Worm (Caenorhabditis elegans) whole organism, L3 larva: ENCODE measurements around the gene Y53F4B.18.

ENCODE experiments used
- ZK546.5 ChIP-seq: sonication (generic microtip); optimal IDR thresholded peaks from 2 replicates; lab custom pipeline; 2017; ENCODE audit warnings: missing biosample characterization, missing genetic modification characterization
- aly-2 ChIP-seq: fragments of 150-350 bp; optimal IDR thresholded peaks from 2 replicates; lab custom pipeline; 2014; ENCODE audit warnings: missing biosample characterization, missing genetic modification characterization
- ama-1 ChIP-seq: fragments of 150-350 bp; optimal IDR thresholded peaks from 2 replicates; lab custom pipeline; 2018
- ceh-16 ChIP-seq: sonication (generic microtip); optimal IDR thresholded peaks from 2 replicates; lab custom pipeline; 2017; ENCODE audit warnings: missing biosample characterization, missing genetic modification characterization
- ceh-82 ChIP-seq: fragments of 150-350 bp; optimal IDR thresholded peaks from 2 replicates; lab custom pipeline; 2014; ENCODE audit warnings: missing biosample characterization, missing genetic modification characterization
- ceh-9 ChIP-seq: sonication (generic microtip); optimal IDR thresholded peaks from 2 replicates; lab custom pipeline; 2018; ENCODE audit warnings: missing biosample characterization, missing genetic modification characterization
- daf-12 ChIP-seq: fragments of 150-350 bp; optimal IDR thresholded peaks from 2 replicates; lab custom pipeline; 2014; ENCODE audit warnings: missing biosample characterization, missing genetic modification reagents, missing genetic modification characterization
- egl-27 ChIP-seq: sonication (generic microtip); optimal IDR thresholded peaks from 4 replicates; lab custom pipeline; 2017; ENCODE audit warnings: missing biosample characterization, missing genetic modification reagents, missing genetic modification characterization
- eor-1 ChIP-seq, 2 experiments: fragments of 150-350 bp; optimal IDR thresholded peaks; 2 replicates each; lab custom pipeline; 2014 to 2018; ENCODE audit warnings: missing biosample characterization in 2 of 2, missing genetic modification characterization in 2 of 2
- fkh-2 ChIP-seq: fragments of 150-350 bp; optimal IDR thresholded peaks from 2 replicates; lab custom pipeline; 2014; ENCODE audit warnings: missing biosample characterization, missing genetic modification reagents, missing genetic modification characterization
- jun-1 ChIP-seq: fragments of 150-350 bp; optimal IDR thresholded peaks from 2 replicates; lab custom pipeline; 2014; ENCODE audit warnings: missing biosample characterization, missing genetic modification reagents, missing genetic modification characterization
- lin-15B ChIP-seq: fragments of 150-350 bp; optimal IDR thresholded peaks from 2 replicates; lab custom pipeline; 2014; ENCODE audit warnings: missing biosample characterization, missing genetic modification characterization
- lin-39 ChIP-seq: fragments of 150-350 bp; optimal IDR thresholded peaks from 2 replicates; lab custom pipeline; 2018; ENCODE audit warnings: missing biosample characterization, missing genetic modification reagents, missing genetic modification characterization
- lsy-12 ChIP-seq: sonication (generic microtip); optimal IDR thresholded peaks from 2 replicates; lab custom pipeline; 2016; ENCODE audit warnings: mild to moderate bottlenecking, missing genetic modification characterization, missing compliant biosample characterization
- mml-1 ChIP-seq: fragments of 150-350 bp; sonication (generic microtip); optimal IDR thresholded peaks from 3 replicates; lab custom pipeline; 2014; ENCODE audit warnings: missing biosample characterization, missing genetic modification characterization
- nfya-1 ChIP-seq: sonication (generic microtip); optimal IDR thresholded peaks from 2 replicates; lab custom pipeline; 2017; ENCODE audit warnings: missing genetic modification characterization, mild to moderate bottlenecking, missing compliant biosample characterization, antibody characterized with exemption, moderate library complexity; ENCODE audit not compliant: insufficient read depth
- nhr-11 ChIP-seq: fragments of 150-350 bp; optimal IDR thresholded peaks from 2 replicates; lab custom pipeline; 2014; ENCODE audit warnings: missing biosample characterization, missing genetic modification characterization
- nhr-23 ChIP-seq: fragments of 150-350 bp; optimal IDR thresholded peaks from 2 replicates; lab custom pipeline; 2014; ENCODE audit warnings: missing biosample characterization, missing genetic modification reagents, missing genetic modification characterization
- nhr-237 ChIP-seq: fragments of 150-350 bp; optimal IDR thresholded peaks from 2 replicates; lab custom pipeline; 2014; ENCODE audit warnings: missing biosample characterization, missing genetic modification characterization
- nhr-25 ChIP-seq: sonication (generic microtip); optimal IDR thresholded peaks from 2 replicates; lab custom pipeline; 2017; ENCODE audit warnings: missing biosample characterization, missing genetic modification characterization
- nhr-28 ChIP-seq: fragments of 150-350 bp; optimal IDR thresholded peaks from 2 replicates; lab custom pipeline; 2014; ENCODE audit warnings: missing biosample characterization, missing genetic modification characterization
- nhr-43 ChIP-seq: sonication (generic microtip); optimal IDR thresholded peaks from 2 replicates; lab custom pipeline; 2016; ENCODE audit warnings: mild to moderate bottlenecking, missing genetic modification characterization, missing compliant biosample characterization; ENCODE audit not compliant: poor library complexity, severe bottlenecking
- nhr-77 ChIP-seq: fragments of 150-350 bp; optimal IDR thresholded peaks from 2 replicates; lab custom pipeline; 2014; ENCODE audit warnings: missing biosample characterization, missing genetic modification characterization
- pha-4 ChIP-seq: fragments of 150-350 bp; optimal IDR thresholded peaks from 2 replicates; lab custom pipeline; 2014; ENCODE audit warnings: missing biosample characterization, missing genetic modification reagents, missing genetic modification characterization
- pqm-1 ChIP-seq: fragments of 150-350 bp; optimal IDR thresholded peaks from 2 replicates; lab custom pipeline; 2017; ENCODE audit warnings: missing biosample characterization, missing genetic modification characterization, inconsistent platforms
- sea-2 ChIP-seq: fragments of 150-350 bp; sonication (generic microtip); optimal IDR thresholded peaks from 4 replicates; lab custom pipeline; 2014; ENCODE audit warnings: missing biosample characterization, missing genetic modification reagents, missing genetic modification characterization
- skn-1 ChIP-seq: fragments of 150-350 bp; optimal IDR thresholded peaks from 2 replicates; lab custom pipeline; 2014; ENCODE audit warnings: missing biosample characterization, missing genetic modification characterization
- snpc-4 ChIP-seq: fragments of 150-350 bp; optimal IDR thresholded peaks from 2 replicates; lab custom pipeline; 2014; ENCODE audit warnings: missing biosample characterization, missing genetic modification characterization
- tbx-2 ChIP-seq: sonication (generic microtip); optimal IDR thresholded peaks from 2 replicates; lab custom pipeline; 2016; ENCODE audit warnings: mild to moderate bottlenecking, missing genetic modification characterization, missing compliant biosample characterization
- unc-39 ChIP-seq: sonication (generic microtip); optimal IDR thresholded peaks from 4 replicates; lab custom pipeline; 2017; ENCODE audit warnings: missing biosample characterization, missing genetic modification characterization
- zag-1 ChIP-seq: fragments of 150-350 bp; optimal IDR thresholded peaks from 2 replicates; lab custom pipeline; 2014; ENCODE audit warnings: missing biosample characterization, missing genetic modification characterization
- ztf-11 ChIP-seq: fragments of 150-350 bp; optimal IDR thresholded peaks from 2 replicates; lab custom pipeline; 2014; ENCODE audit warnings: missing biosample characterization, missing genetic modification characterization
- ztf-4 ChIP-seq: fragments of 150-350 bp; optimal IDR thresholded peaks from 2 replicates; lab custom pipeline; 2014; ENCODE audit warnings: missing biosample characterization, missing genetic modification characterization

Gene Y53F4B.18

DNA sequence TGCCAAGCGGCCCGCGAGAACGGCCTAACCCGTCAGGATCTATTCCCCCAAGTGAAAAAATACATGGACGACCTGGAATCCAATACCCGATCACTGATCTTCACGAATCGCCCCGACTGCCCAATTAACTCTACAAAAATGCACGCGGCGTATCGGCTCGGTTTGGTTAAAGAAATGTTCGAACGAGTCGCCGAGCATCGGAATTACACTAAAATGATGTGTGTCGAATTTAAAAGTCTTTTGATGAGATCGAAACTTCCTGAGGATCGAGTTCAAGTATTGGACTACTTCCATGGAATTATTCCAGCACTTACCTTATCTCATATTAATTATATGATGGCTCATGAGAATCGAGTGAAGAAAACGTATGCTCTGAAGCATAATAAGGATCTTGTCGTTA is 35.7 kb upstream of the Y53F4B.18 start:
- TF ChIP-seq nhr-25 (tag; lab: Kevin White, UChicago), result no peak
- no peak for TF ChIP-seq pha-4 (tag; lab: Kevin White, UChicago)
- TF ChIP-seq nhr-237 (tag; lab: Kevin White, UChicago), result no peak
- no peak for TF ChIP-seq skn-1 (tag; lab: Kevin White, UChicago)
- no peak for TF ChIP-seq daf-12 (tag; lab: Kevin White, UChicago)
- TF ChIP-seq pqm-1 (tag; lab: Kevin White, UChicago), result no peak
- no peak for TF ChIP-seq egl-27 (tag; lab: Kevin White, UChicago)
- no peak for TF ChIP-seq jun-1 (tag; lab: Kevin White, UChicago)
- TF ChIP-seq eor-1 (tag; optimal IDR thresholded peaks at IDR 0.05; lab: Kevin White, UChicago), result no peak
- TF ChIP-seq nhr-28 (tag; lab: Kevin White, UChicago), result no peak
- TF ChIP-seq, all 47 proteins: peak for 0

DNA sequence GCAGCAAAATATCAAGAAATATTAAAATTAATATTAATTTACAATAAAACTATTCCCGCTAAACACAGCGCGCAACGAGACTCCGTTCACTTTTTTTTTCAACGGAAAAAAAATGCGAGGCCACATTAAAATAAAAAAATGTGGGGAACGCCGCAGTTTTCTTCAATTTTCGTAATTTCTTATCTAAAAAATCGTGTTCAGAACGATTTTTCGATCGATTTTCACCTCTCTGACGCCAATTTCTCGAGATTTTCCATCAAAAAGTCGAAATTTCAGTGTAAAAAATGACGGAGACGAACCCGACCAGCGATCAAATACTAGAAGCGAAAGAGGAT is 18.4 kb upstream of the Y53F4B.18 start, which contains the start of gene Y53F4B.21:
Gene Y53F4B.21, plus strand, starts transcription at position 285 of the 335 bp plus-strand sequence.
- no peak for TF ChIP-seq ceh-16
- TF ChIP-seq lin-15B (tag; lab: Kevin White, UChicago), result peak; percentile 13

ce11 chrII:15089086-15089895 is 17.8 kb upstream of the Y53F4B.18 start:
- TF ChIP-seq ceh-9 (tag; lab: Kevin White, UChicago) (no peak), nhr-43 (tag; lab: Kevin White, UChicago) (peak; percentile 88), lin-15B (tag; lab: Kevin White, UChicago) (peak; percentile 41), snpc-4 (peak; percentile 54), pha-4 (tag; lab: Kevin White, UChicago) (peak; percentile 58), nhr-23 (tag; lab: Kevin White, UChicago) (peak; percentile 59), pqm-1 (tag; lab: Kevin White, UChicago) (no peak), nfya-1 (tag; lab: Kevin White, UChicago) (peak; percentile 56)
- TF ChIP-seq, all 47 proteins: peak for 6

DNA sequence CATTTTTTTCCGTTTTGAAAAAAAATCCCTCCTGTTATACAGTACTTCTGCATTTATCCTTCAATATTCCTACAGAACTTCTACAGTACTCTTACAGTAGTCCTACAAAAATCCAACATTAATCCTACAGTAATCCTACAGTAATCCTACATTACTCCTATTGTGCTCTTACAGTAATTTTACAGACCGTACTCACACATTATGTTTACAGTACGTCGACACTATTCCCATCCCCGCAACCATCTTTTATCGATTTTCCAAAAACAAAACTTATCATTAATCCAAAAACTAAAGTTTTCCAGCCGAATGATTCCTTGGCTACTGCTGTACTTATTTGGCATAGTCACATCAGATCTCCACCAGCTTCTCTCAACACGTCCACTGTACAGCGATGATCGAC is 12.7 kb upstream of the Y53F4B.18 start, which contains the start of gene Y53F4B.20:
Gene Y53F4B.20, plus strand, starts transcription at position 301 of the 400 bp plus-strand sequence.
- TF ChIP-seq aly-2 (no peak), snpc-4 (no peak), tbx-2 (tag; lab: Kevin White, UChicago) (no peak), nhr-25 (tag; lab: Kevin White, UChicago) (no peak), ztf-11 (no peak), nhr-77 (tag; lab: Kevin White, UChicago) (no peak), unc-39 (tag; lab: Kevin White, UChicago) (no peak), skn-1 (tag; lab: Kevin White, UChicago) (no peak), lin-15B (tag; lab: Kevin White, UChicago) (no peak)

DNA sequence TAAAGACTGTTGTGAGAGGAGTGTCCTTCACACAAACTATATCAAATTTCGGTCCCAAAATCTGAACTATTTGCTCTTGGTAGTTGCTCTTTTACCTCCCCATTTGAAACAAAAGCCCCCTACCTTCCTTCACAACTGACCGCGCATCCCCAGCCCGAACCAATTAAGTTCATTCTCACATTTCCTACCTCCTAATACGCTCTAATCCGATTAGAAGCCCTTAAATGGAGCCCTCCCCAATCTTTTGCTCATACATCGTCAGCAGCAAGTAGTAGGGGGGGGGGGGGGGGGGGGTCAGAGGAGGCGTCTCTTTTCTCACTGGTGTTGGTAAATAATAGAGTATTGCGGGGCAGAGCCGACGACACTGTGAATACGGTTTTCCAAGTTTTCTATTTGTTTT is 9.1 kb upstream of the Y53F4B.18 start:
- TF ChIP-seq ZK546.5, result no peak
- TF ChIP-seq snpc-4, result no peak
- no peak for TF ChIP-seq lsy-12
- TF ChIP-seq ceh-9 (tag; lab: Kevin White, UChicago), result no peak
- TF ChIP-seq lin-39 (tag; lab: Kevin White, UChicago), result no peak
- no peak for TF ChIP-seq nhr-23 (tag; lab: Kevin White, UChicago)
- no peak for TF ChIP-seq nhr-77 (tag; lab: Kevin White, UChicago)
- no peak for TF ChIP-seq zag-1 (tag; lab: Kevin White, UChicago)

ce11 chrII:15076778-15077435 is 5.4 kb upstream of the Y53F4B.18 start, which contains the start of gene Y53F4B.19:
Y53F4B.19 (plus strand) TSS chrII:15076934.
- TF ChIP-seq eor-1 (tag; optimal IDR thresholded peaks at IDR 0.05; lab: Kevin White, UChicago), result no peak
- no peak for TF ChIP-seq nhr-11
- TF ChIP-seq nhr-43 (tag; lab: Kevin White, UChicago), result no peak
- no peak for TF ChIP-seq nhr-77 (tag; lab: Kevin White, UChicago)
- TF ChIP-seq ceh-82 (tag; lab: Kevin White, UChicago), result no peak
- TF ChIP-seq nfya-1 (tag; lab: Kevin White, UChicago), result no peak
- no peak for TF ChIP-seq ztf-4
- TF ChIP-seq lin-15B (tag; lab: Kevin White, UChicago), result no peak
- TF ChIP-seq ama-1 (lab: Kevin White, UChicago), result no peak
- no peak for TF ChIP-seq sea-2
- TF ChIP-seq egl-27 (tag; lab: Kevin White, UChicago), result no peak
- TF ChIP-seq fkh-2 (tag; lab: Kevin White, UChicago), result no peak
- TF ChIP-seq skn-1 (tag; lab: Kevin White, UChicago), result no peak
- no peak for TF ChIP-seq tbx-2 (tag; lab: Kevin White, UChicago)
- no peak for TF ChIP-seq lin-39 (tag; lab: Kevin White, UChicago)
- TF ChIP-seq mml-1 (tag; lab: Kevin White, UChicago), result no peak
- no peak for TF ChIP-seq jun-1 (tag; lab: Kevin White, UChicago)
- no peak for TF ChIP-seq nhr-23 (tag; lab: Kevin White, UChicago)
